Fruit fly (Drosophila melanogaster) S2 (cell line): ENCODE measurements around the gene cic.

Experiments used
- CG8478 ChIP-seq: fragments of >200 bp; optimal IDR thresholded peaks from 2 replicates; lab custom pipeline; 2018
- CTCF ChIP-seq, 2 experiments: fragments of >200 bp; optimal IDR thresholded peaks; 2 replicates each; lab custom pipeline; 2018

dm6 chr3R:20253818-20254217 lies 1.2 kb downstream of the cic start:
- TF ChIP-seq CTCF (optimal IDR thresholded peaks at IDR 0.05; lab: Kevin White, UChicago) (no peak), CG8478 (lab: Kevin White, UChicago) (no peak)
